Fruit fly (Drosophila melanogaster) whole organism, embryonic: Measurements from ENCODE around the gene GstD5.

Experiments
- Atf6 ChIP-seq: fragments of 200-800 bp; sonication (Bioruptor generic); IDR thresholded peaks from 2 replicates; pipeline ENCODE4 v1.3.6; 2022; ENCODE audit warnings: missing biosample characterization, missing genetic modification characterization
- CG10321 ChIP-seq: fragments of 200-800 bp; sonication (Bioruptor generic); IDR thresholded peaks from 2 replicates; pipeline ENCODE4 v1.3.6; 2022; ENCODE audit warnings: missing biosample characterization, missing genetic modification characterization
- CG11504 ChIP-seq: fragments of 200-800 bp; sonication (Bioruptor generic); optimal IDR thresholded peaks from 3 replicates; lab custom pipeline; 2019; ENCODE audit warnings: missing biosample characterization, mild to moderate bottlenecking, missing genetic modification characterization, moderate library complexity
- CG18619 ChIP-seq: fragments of 200-800 bp; sonication (Bioruptor generic); optimal IDR thresholded peaks from 3 replicates; lab custom pipeline; 2017; ENCODE audit warnings: missing biosample characterization, mild to moderate bottlenecking, missing genetic modification characterization
- CG34224 ChIP-seq: fragments of 200-800 bp; sonication (Bioruptor generic); IDR thresholded peaks from 3 replicates; pipeline ENCODE4 v1.3.6; 2022; ENCODE audit warnings: missing biosample characterization, missing genetic modification characterization; ENCODE audit not compliant: partially characterized antibody
- ERR ChIP-seq: fragments of 200-800 bp; sonication (Bioruptor generic); optimal IDR thresholded peaks from 2 replicates; lab custom pipeline; 2016; ENCODE audit warnings: missing biosample characterization, missing genetic modification characterization
- Nf-YA ChIP-seq: fragments of 200-800 bp; sonication (Bioruptor generic); IDR thresholded peaks from 2 replicates; pipeline ENCODE4 v1.3.6; 2022; ENCODE audit warnings: missing biosample characterization, missing genetic modification characterization
- ems ChIP-seq: fragments of 200-800 bp; sonication (Bioruptor generic); optimal IDR thresholded peaks from 3 replicates; lab custom pipeline; 2016; ENCODE audit warnings: missing biosample characterization, missing genetic modification characterization
- lola ChIP-seq, 3 experiments: fragments of >200 bp in 2 of 3; fragments of 200-800 bp in 1 of 3; sonication (Bioruptor generic) in 1 of 3; optimal IDR thresholded peaks; 2 replicates each; lab custom pipeline; 2017 to 2019; ENCODE audit warnings: missing biosample characterization in 3 of 3, missing genetic modification characterization in 3 of 3, mild to moderate bottlenecking in 1 of 3, moderate library complexity in 1 of 3
- odd ChIP-seq: fragments of 200-800 bp; sonication (Bioruptor generic); optimal IDR thresholded peaks from 2 replicates; lab custom pipeline; 2017; ENCODE audit warnings: missing biosample characterization, mild to moderate bottlenecking, missing genetic modification characterization
- sob ChIP-seq: fragments of 200-800 bp; sonication (Bioruptor generic); IDR thresholded peaks from 2 replicates; pipeline ENCODE4 v1.3.6; 2022; ENCODE audit warnings: missing biosample characterization, missing genetic modification characterization

dm6 chr3R:12381130-12381700, 5.7 kb downstream of the GstD5 start:
- TF ChIP-seq sob (GFP tag; lab: Robert Waterston, UW) = no peak
- TF ChIP-seq Nf-YA (GFP tag; lab: Robert Waterston, UW) = no peak
- no peak for TF ChIP-seq CG11504
- no peak for TF ChIP-seq CG10321 (GFP tag; lab: Robert Waterston, UW)
- no peak for TF ChIP-seq CG18619
- TF ChIP-seq CG34224 (GFP tag; lab: Robert Waterston, UW) = no peak
- no peak for TF ChIP-seq ERR (GFP tag; lab: Kevin White, UChicago)
- TF ChIP-seq odd (GFP tag; lab: Kevin White, UChicago) = no peak
- TF ChIP-seq ems (GFP tag; lab: Kevin White, UChicago) = no peak
- no peak for TF ChIP-seq Atf6
- no peak for TF ChIP-seq lola (GFP tag; optimal IDR thresholded peaks at IDR 0.05; lab: Kevin White, UChicago)
